Worm (Caenorhabditis elegans) whole organism, L1 larva: ENCODE data around the gene R10E11.5.

Experiments
- C16A3.4 ChIP-seq: fragments of 150-350 bp; optimal IDR thresholded peaks from 2 replicates; lab custom pipeline; 2014; ENCODE audit warnings: missing biosample characterization, missing genetic modification characterization
- Y116A8C.19 ChIP-seq: sonication (generic microtip); optimal IDR thresholded peaks from 2 replicates; lab custom pipeline; 2016; ENCODE audit warnings: missing compliant biosample characterization, missing genetic modification characterization, borderline replicate concordance
- aly-2 ChIP-seq: fragments of 150-350 bp; optimal IDR thresholded peaks from 2 replicates; lab custom pipeline; 2014; ENCODE audit warnings: missing biosample characterization, missing genetic modification characterization
- ama-1 ChIP-seq: fragments of 150-350 bp; optimal IDR thresholded peaks from 2 replicates; lab custom pipeline; 2014
- ceh-90 ChIP-seq: sonication (generic microtip); optimal IDR thresholded peaks from 2 replicates; lab custom pipeline; 2016; ENCODE audit warnings: missing genetic modification characterization, missing compliant biosample characterization
- ces-1 ChIP-seq: fragments of 150-350 bp; optimal IDR thresholded peaks from 2 replicates; lab custom pipeline; 2014; ENCODE audit warnings: missing biosample characterization, missing genetic modification reagents, missing genetic modification characterization
- dpl-1 ChIP-seq, 3 experiments: fragments of 150-350 bp in 2 of 3; sonication (generic microtip) in 1 of 3; optimal IDR thresholded peaks; 2 replicates each; lab custom pipeline; 2014 to 2017; ENCODE audit warnings: missing biosample characterization in 3 of 3, missing genetic modification characterization in 3 of 3, missing genetic modification reagents in 3 of 3
- efl-1 ChIP-seq, 4 experiments: fragments of 150-350 bp; optimal IDR thresholded peaks in 3 of 4; peaks in 1 of 4; 1 replicate in 1 of 4; 2 replicates in 3 of 4; lab custom pipeline; 2014; ENCODE audit warnings: missing biosample characterization in 2 of 4, missing genetic modification characterization in 2 of 4, missing genetic modification reagents in 2 of 4
- elt-3 ChIP-seq, 6 experiments: fragments of 150-350 bp in 1 of 6; sonication (generic microtip); optimal IDR thresholded peaks; 2 replicates each; lab custom pipeline; 2017 to 2018; ENCODE audit warnings: missing biosample characterization in 6 of 6, missing genetic modification characterization in 6 of 6, inconsistent platforms in 1 of 6
- fkh-10 ChIP-seq: sonication (generic microtip); optimal IDR thresholded peaks from 2 replicates; lab custom pipeline; 2017; ENCODE audit warnings: missing biosample characterization, missing genetic modification reagents, missing genetic modification characterization
- fkh-4 ChIP-seq: sonication (generic microtip); optimal IDR thresholded peaks from 2 replicates; lab custom pipeline; 2016; ENCODE audit warnings: missing compliant biosample characterization, missing genetic modification characterization, borderline replicate concordance
- hlh-4 ChIP-seq: sonication (generic microtip); optimal IDR thresholded peaks from 2 replicates; lab custom pipeline; 2016; ENCODE audit warnings: mild to moderate bottlenecking, missing genetic modification characterization, missing compliant biosample characterization
- irx-1 ChIP-seq: sonication (generic microtip); optimal IDR thresholded peaks from 2 replicates; lab custom pipeline; 2016; ENCODE audit warnings: missing genetic modification characterization, missing compliant biosample characterization
- jun-1 ChIP-seq: fragments of 150-350 bp; optimal IDR thresholded peaks from 2 replicates; lab custom pipeline; 2014; ENCODE audit warnings: missing biosample characterization, missing genetic modification reagents, missing genetic modification characterization
- lin-13 ChIP-seq: fragments of 150-350 bp; optimal IDR thresholded peaks from 2 replicates; lab custom pipeline; 2014; ENCODE audit warnings: missing biosample characterization, missing genetic modification reagents, missing genetic modification characterization
- lin-35 ChIP-seq, 2 experiments: fragments of 150-350 bp; optimal IDR thresholded peaks; 2 replicates each; lab custom pipeline; 2014; ENCODE audit warnings: missing biosample characterization in 2 of 2, missing genetic modification characterization in 2 of 2, missing genetic modification reagents in 2 of 2
- lir-3 ChIP-seq: sonication (generic microtip); optimal IDR thresholded peaks from 2 replicates; lab custom pipeline; 2016; ENCODE audit warnings: mild to moderate bottlenecking, missing genetic modification characterization, moderate library complexity, missing compliant biosample characterization; ENCODE audit not compliant: poor library complexity
- lsy-2 ChIP-seq, 2 experiments: fragments of 150-350 bp; optimal IDR thresholded peaks; 2 replicates each; lab custom pipeline; 2014; ENCODE audit warnings: missing biosample characterization in 2 of 2, missing genetic modification characterization in 2 of 2
- mdl-1 ChIP-seq, 2 experiments: fragments of 150-350 bp; optimal IDR thresholded peaks; 2 replicates each; lab custom pipeline; 2014 to 2017; ENCODE audit warnings: missing biosample characterization in 2 of 2, missing genetic modification characterization in 2 of 2, inconsistent platforms in 1 of 2
- mep-1 ChIP-seq: fragments of 150-350 bp; optimal IDR thresholded peaks from 2 replicates; lab custom pipeline; 2014; ENCODE audit warnings: missing biosample characterization, missing genetic modification characterization
- nhr-11 ChIP-seq: fragments of 150-350 bp; optimal IDR thresholded peaks from 2 replicates; lab custom pipeline; 2014; ENCODE audit warnings: missing biosample characterization, missing genetic modification characterization
- nhr-237 ChIP-seq: fragments of 150-350 bp; optimal IDR thresholded peaks from 2 replicates; lab custom pipeline; 2014; ENCODE audit warnings: missing biosample characterization, missing genetic modification characterization
- nhr-47 ChIP-seq: sonication (generic microtip); optimal IDR thresholded peaks from 2 replicates; lab custom pipeline; 2016; ENCODE audit warnings: mild to moderate bottlenecking, missing genetic modification characterization, moderate library complexity, missing compliant biosample characterization
- nhr-71 ChIP-seq: sonication (generic microtip); optimal IDR thresholded peaks from 2 replicates; lab custom pipeline; 2016; ENCODE audit warnings: mild to moderate bottlenecking, missing genetic modification characterization, moderate library complexity, missing compliant biosample characterization
- nhr-76 ChIP-seq: sonication (generic microtip); optimal IDR thresholded peaks from 2 replicates; lab custom pipeline; 2017; ENCODE audit warnings: missing biosample characterization, missing genetic modification characterization
- nhr-77 ChIP-seq: fragments of 150-350 bp; optimal IDR thresholded peaks from 2 replicates; lab custom pipeline; 2014; ENCODE audit warnings: missing biosample characterization, missing genetic modification characterization
- nhr-85 ChIP-seq: sonication (generic microtip); peaks from one replicate; lab custom pipeline; 2016; ENCODE audit warnings: missing genetic modification characterization, inconsistent platforms, missing compliant biosample characterization
- nhr-90 ChIP-seq: sonication (generic microtip); optimal IDR thresholded peaks from 2 replicates; lab custom pipeline; 2016; ENCODE audit warnings: mild to moderate bottlenecking, missing genetic modification characterization, missing compliant biosample characterization; ENCODE audit not compliant: poor library complexity
- pqm-1 ChIP-seq: sonication (generic microtip); optimal IDR thresholded peaks from 3 replicates; lab custom pipeline; 2017; ENCODE audit warnings: missing biosample characterization, missing genetic modification characterization
- rnt-1 ChIP-seq: sonication (generic microtip); optimal IDR thresholded peaks from 2 replicates; lab custom pipeline; 2016; ENCODE audit warnings: mild to moderate bottlenecking, missing genetic modification characterization, moderate library complexity, missing compliant biosample characterization
- skn-1 ChIP-seq: fragments of 150-350 bp; optimal IDR thresholded peaks from 2 replicates; lab custom pipeline; 2014; ENCODE audit warnings: missing biosample characterization, missing genetic modification characterization
- snu-23 ChIP-seq: sonication (generic microtip); optimal IDR thresholded peaks from 2 replicates; lab custom pipeline; 2016; ENCODE audit warnings: missing genetic modification characterization, missing compliant biosample characterization
- swsn-7 ChIP-seq: sonication (generic microtip); optimal IDR thresholded peaks from 2 replicates; lab custom pipeline; 2016; ENCODE audit warnings: missing genetic modification characterization, missing compliant biosample characterization
- unc-86 ChIP-seq: sonication (generic microtip); optimal IDR thresholded peaks from 2 replicates; lab custom pipeline; 2016; ENCODE audit warnings: missing genetic modification characterization, missing compliant biosample characterization
- vab-15 ChIP-seq: sonication (generic microtip); optimal IDR thresholded peaks from 2 replicates; lab custom pipeline; 2017; ENCODE audit warnings: missing genotype, mild to moderate bottlenecking, missing genetic modification characterization, missing compliant biosample characterization
- ztf-4 ChIP-seq: fragments of 150-350 bp; optimal IDR thresholded peaks from 2 replicates; lab custom pipeline; 2014; ENCODE audit warnings: missing biosample characterization, missing genetic modification characterization

The R10E11.5 gene

DNA sequence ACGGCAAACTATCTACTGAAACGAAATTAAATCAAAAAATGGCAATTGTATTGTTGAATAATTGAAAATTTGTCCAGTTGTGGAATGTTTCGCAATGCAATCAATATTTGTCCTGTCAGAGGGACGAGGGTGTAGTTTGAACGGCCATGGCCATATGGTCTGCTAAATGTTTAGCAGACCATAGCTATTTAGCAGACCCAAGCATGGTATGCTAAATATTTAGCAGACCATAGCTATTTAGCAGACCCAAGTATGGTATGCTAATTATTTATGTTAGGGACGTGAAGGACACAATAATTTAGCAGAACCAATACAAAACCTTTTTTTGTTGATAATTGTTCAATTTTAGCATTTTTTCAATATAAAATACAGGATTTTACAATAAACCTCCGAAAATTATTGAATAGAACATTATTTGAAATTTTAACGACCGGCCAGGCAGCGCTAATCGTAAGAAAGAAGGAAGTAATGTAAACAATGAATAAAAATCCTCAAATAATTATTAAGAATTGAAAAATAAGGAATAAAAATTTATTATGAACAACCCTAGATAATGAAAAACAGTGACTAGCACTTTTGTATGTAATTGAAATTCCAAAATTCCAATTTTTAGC, 15.6 kb upstream of the R10E11.5 start, which contains the start of gene riok-3 (continued):
- TF ChIP-seq lsy-2 (tag; optimal IDR thresholded peaks at IDR 0.05; lab: Kevin White, UChicago) (peak in 1 of 2 experiments; percentile 7), rnt-1 (no peak), nhr-11 (no peak), C16A3.4 (tag; lab: Kevin White, UChicago) (no peak), lir-3 (tag; lab: Kevin White, UChicago) (peak; percentile 18), swsn-7 (tag; lab: Kevin White, UChicago) (no peak), lin-13 (GFP tag; lab: Kevin White, UChicago) (no peak), hlh-4 (tag; lab: Kevin White, UChicago) (no peak), Y116A8C.19 (tag; lab: Kevin White, UChicago) (no peak), vab-15 (no peak), elt-3 (tag; optimal IDR thresholded peaks at IDR 0.05; lab: Kevin White, UChicago) (no peak), ztf-4 (tag; lab: Kevin White, UChicago) (no peak), jun-1 (no peak), mep-1 (tag; lab: Kevin White, UChicago) (no peak), irx-1 (tag; lab: Kevin White, UChicago) (no peak), mdl-1 (tag; optimal IDR thresholded peaks at IDR 0.05; lab: Kevin White, UChicago) (no peak), ces-1 (GFP tag; lab: Kevin White, UChicago) (no peak), unc-86 (tag; lab: Kevin White, UChicago) (no peak), ceh-90 (tag; lab: Kevin White, UChicago) (no peak), nhr-77 (no peak)

- TF ChIP-seq nhr-76 (tag; lab: Kevin White, UChicago) (no peak), efl-1 (optimal IDR thresholded peaks at IDR 0.05; lab: Kevin White, UChicago) (no peak), efl-1 (GFP tag; optimal IDR thresholded peaks at IDR 0.05 in 1 of 2; lab: Kevin White, UChicago) (peak in 1 of 2 experiments; percentile 55), pqm-1 (no peak)
Measured at ce11 chrIII:9802045-9802444, 12.6 kb upstream of the R10E11.5 start.

DNA sequence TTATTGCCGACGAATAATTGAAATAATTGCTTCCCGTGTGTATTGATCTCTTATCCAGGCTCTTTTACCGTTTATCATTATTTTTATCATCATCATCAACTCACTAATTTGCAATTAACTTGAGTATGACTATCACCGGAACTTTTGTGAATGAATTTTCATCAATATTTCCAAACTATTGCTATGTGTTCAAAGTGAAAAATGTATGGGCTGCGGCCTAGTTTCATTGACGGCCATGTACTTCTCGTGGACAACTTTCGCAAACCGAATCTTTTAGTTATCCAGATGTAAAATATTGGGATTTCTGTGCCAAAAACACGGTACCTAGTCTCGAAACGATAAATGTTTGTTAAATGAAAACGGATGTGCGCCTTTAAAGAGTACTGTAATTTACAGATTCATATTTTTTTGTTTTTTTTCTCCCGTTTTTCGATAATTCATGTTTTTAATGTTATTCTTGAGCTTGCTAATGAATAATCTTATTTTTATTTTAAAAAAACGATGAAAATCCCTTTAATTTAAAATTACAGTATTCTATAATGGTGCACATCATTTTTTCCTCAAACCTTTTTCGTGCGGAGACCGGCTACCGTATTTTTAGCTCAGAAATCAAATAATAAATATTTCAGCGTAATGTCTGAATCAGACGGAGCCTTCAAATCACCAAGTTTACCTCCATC, 9.2 kb upstream of the R10E11.5 start, which contains the start of gene ZK632.2:
TSS of gene ZK632.2 (plus strand) at position 630 of the 680 bp plus-strand sequence.
- TF ChIP-seq nhr-85, result peak; percentile 31
- peak; percentile 21 for TF ChIP-seq fkh-4 (tag; lab: Kevin White, UChicago)
- TF ChIP-seq nhr-90 (tag; lab: Kevin White, UChicago), result no peak
- peak in 1 of 2 experiments; percentile 27 for TF ChIP-seq lsy-2 (tag; optimal IDR thresholded peaks at IDR 0.05; lab: Kevin White, UChicago)
- no peak for TF ChIP-seq nhr-47 (tag; lab: Kevin White, UChicago)
- peak; percentile 1 to 27 for TF ChIP-seq efl-1 (optimal IDR thresholded peaks at IDR 0.05; lab: Kevin White, UChicago)
- peak in 1 of 2 experiments; percentile 22 for TF ChIP-seq efl-1 (GFP tag; optimal IDR thresholded peaks at IDR 0.05 in 1 of 2; lab: Kevin White, UChicago)
- TF ChIP-seq ama-1 (lab: Kevin White, UChicago), result no peak
- TF ChIP-seq nhr-71 (tag; lab: Kevin White, UChicago), result peak; percentile 20
- peak in 1 of 2 experiments; percentile 32 for TF ChIP-seq lin-35 (GFP tag; optimal IDR thresholded peaks at IDR 0.05; lab: Kevin White, UChicago)
- peak; percentile 68 for TF ChIP-seq rnt-1
- peak in 1 of 3 experiments; percentile 43 for TF ChIP-seq dpl-1 (GFP tag; optimal IDR thresholded peaks at IDR 0.05; lab: Kevin White, UChicago)
- no peak for TF ChIP-seq fkh-10 (GFP tag; lab: Kevin White, UChicago)
- peak; percentile 35 for TF ChIP-seq lir-3 (tag; lab: Kevin White, UChicago)
- peak in 1 of 2 experiments; percentile 12 for TF ChIP-seq mdl-1 (tag; optimal IDR thresholded peaks at IDR 0.05; lab: Kevin White, UChicago)
- peak; percentile 30 for TF ChIP-seq snu-23 (GFP tag; lab: Kevin White, UChicago)
- no peak for TF ChIP-seq nhr-237 (tag; lab: Kevin White, UChicago)
- peak; percentile 32 for TF ChIP-seq aly-2 (tag; lab: Kevin White, UChicago)
- no peak for TF ChIP-seq skn-1 (tag; lab: Kevin White, UChicago)
